Worm (Caenorhabditis elegans) whole organism, midembryonic: ENCODE measurements around the gene rol-8.

Experiments
- T22C8.4 ChIP-seq: fragments of 200-800 bp; sonication (Bioruptor generic); IDR thresholded peaks from 2 replicates; pipeline ENCODE4 v1.3.6; 2022; ENCODE audit warnings: missing genetic modification characterization, missing compliant biosample characterization
- cog-1 ChIP-seq: sonication (generic microtip); optimal IDR thresholded peaks from 2 replicates; lab custom pipeline; 2016; ENCODE audit warnings: missing genetic modification characterization, missing compliant biosample characterization
- flt-1 ChIP-seq: fragments of 200-800 bp; sonication (Bioruptor generic); IDR thresholded peaks from 2 replicates; pipeline ENCODE4 v1.3.6; 2022; ENCODE audit warnings: missing genetic modification characterization, missing compliant biosample characterization
- klf-2 ChIP-seq: fragments of 200-800 bp; sonication (Bioruptor generic); conservative IDR thresholded peaks from 2 replicates; pipeline ENCODE4 v1.3.6; 2022; ENCODE audit warnings: missing genetic modification reagents, missing genetic modification characterization, missing compliant biosample characterization
- med-1 ChIP-seq: sonication (generic microtip); optimal IDR thresholded peaks from 2 replicates; lab custom pipeline; 2017; ENCODE audit warnings: missing genetic modification characterization, mild to moderate bottlenecking, missing compliant biosample characterization, antibody characterized with exemption, missing genetic modification reagents; ENCODE audit not compliant: insufficient read depth
- ref-1 ChIP-seq: fragments of 200-800 bp; sonication (Bioruptor generic); conservative IDR thresholded peaks from 2 replicates; pipeline ENCODE4 v1.3.6; 2022; ENCODE audit warnings: missing genetic modification reagents, missing genetic modification characterization, missing compliant biosample characterization
- tab-1 ChIP-seq: fragments of 200-800 bp; sonication (Bioruptor generic); IDR thresholded peaks from 2 replicates; pipeline ENCODE4 v1.3.6; 2022; ENCODE audit warnings: missing genetic modification characterization, missing compliant biosample characterization
- ztf-23 ChIP-seq: fragments of 200-800 bp; sonication (Bioruptor generic); IDR thresholded peaks from 2 replicates; pipeline ENCODE4 v1.3.6; 2022; ENCODE audit warnings: missing genetic modification reagents, missing genetic modification characterization, missing compliant biosample characterization
- ztf-29 ChIP-seq: fragments of 200-800 bp; sonication (Bioruptor generic); IDR thresholded peaks from 2 replicates; pipeline ENCODE4 v1.3.6; 2022; ENCODE audit warnings: missing genetic modification reagents, missing genetic modification characterization, missing compliant biosample characterization

The rol-8 gene

ce11 chrII:7543808-7544207 lies at the start of gene rol-8:
rol-8 (plus strand) TSS chrII:7544108.
- TF ChIP-seq flt-1, result no peak
- TF ChIP-seq ztf-23 (GFP tag; lab: Robert Waterston, UW), result no peak
- no peak for TF ChIP-seq T22C8.4
- no peak for TF ChIP-seq klf-2 (GFP tag; lab: Robert Waterston, UW)
- no peak for TF ChIP-seq med-1 (GFP tag; lab: Kevin White, UChicago)
- TF ChIP-seq cog-1, result no peak
- TF ChIP-seq ztf-29 (GFP tag; lab: Robert Waterston, UW), result no peak
- no peak for TF ChIP-seq tab-1 (GFP tag; lab: Robert Waterston, UW)

- no peak for TF ChIP-seq tab-1 (GFP tag; lab: Robert Waterston, UW)
- no peak for TF ChIP-seq ref-1 (GFP tag; lab: Robert Waterston, UW)
- TF ChIP-seq T22C8.4, result no peak
- no peak for TF ChIP-seq flt-1
- TF ChIP-seq klf-2 (GFP tag; lab: Robert Waterston, UW), result no peak
- TF ChIP-seq ztf-23 (GFP tag; lab: Robert Waterston, UW), result no peak
- no peak for TF ChIP-seq ztf-29 (GFP tag; lab: Robert Waterston, UW)
- no peak for TF ChIP-seq med-1 (GFP tag; lab: Kevin White, UChicago)
Observed at ce11 chrII:7494155-7494554, 49.8 kb upstream of the rol-8 start, which contains the start of gene R10H1.1. R10H1.1 (plus strand) TSS chrII:7494455.

ce11 chrII:7496070-7496469 lies 47.8 kb upstream of the rol-8 start, which contains the start of gene spi-1:
spi-1 (plus strand) TSS chrII:7496247.
- TF ChIP-seq ref-1 (GFP tag; lab: Robert Waterston, UW) (no peak), flt-1 (no peak), tab-1 (GFP tag; lab: Robert Waterston, UW) (no peak), T22C8.4 (no peak), klf-2 (GFP tag; lab: Robert Waterston, UW) (no peak), med-1 (GFP tag; lab: Kevin White, UChicago) (no peak), cog-1 (no peak), ztf-23 (GFP tag; lab: Robert Waterston, UW) (no peak), ztf-29 (GFP tag; lab: Robert Waterston, UW) (no peak)

ce11 chrII:7499390-7499789 lies 44.5 kb upstream of the rol-8 start, which contains the start of gene srab-14:
srab-14 (minus strand) TSS chrII:7499490.
- TF ChIP-seq tab-1 (GFP tag; lab: Robert Waterston, UW) (no peak), med-1 (GFP tag; lab: Kevin White, UChicago) (no peak), ztf-29 (GFP tag; lab: Robert Waterston, UW) (no peak), flt-1 (no peak), ref-1 (GFP tag; lab: Robert Waterston, UW) (no peak), T22C8.4 (no peak), klf-2 (GFP tag; lab: Robert Waterston, UW) (no peak), cog-1 (no peak), ztf-23 (GFP tag; lab: Robert Waterston, UW) (no peak)

ce11 chrII:7505005-7505404 lies 38.9 kb upstream of the rol-8 start, which contains the start of gene C28F5.1:
C28F5.1 (plus strand) TSS chrII:7505305.
- TF ChIP-seq ref-1 (GFP tag; lab: Robert Waterston, UW) (no peak), ztf-29 (GFP tag; lab: Robert Waterston, UW) (no peak), ztf-23 (GFP tag; lab: Robert Waterston, UW) (no peak), T22C8.4 (no peak), tab-1 (GFP tag; lab: Robert Waterston, UW) (no peak), klf-2 (GFP tag; lab: Robert Waterston, UW) (no peak), cog-1 (no peak), flt-1 (no peak), med-1 (GFP tag; lab: Kevin White, UChicago) (no peak)

- TF ChIP-seq ztf-29 (GFP tag; lab: Robert Waterston, UW), result no peak
- no peak for TF ChIP-seq T22C8.4
- TF ChIP-seq ref-1 (GFP tag; lab: Robert Waterston, UW), result no peak
Observed at ce11 chrII:7519221-7519620, 24.7 kb upstream of the rol-8 start, which contains the start of gene glb-9. glb-9 (minus strand) TSS chrII:7519321.

- TF ChIP-seq ztf-29 (GFP tag; lab: Robert Waterston, UW), result no peak
- TF ChIP-seq ref-1 (GFP tag; lab: Robert Waterston, UW), result no peak
- TF ChIP-seq T22C8.4, result no peak
- no peak for TF ChIP-seq cog-1
- no peak for TF ChIP-seq tab-1 (GFP tag; lab: Robert Waterston, UW)
- no peak for TF ChIP-seq klf-2 (GFP tag; lab: Robert Waterston, UW)
- TF ChIP-seq ztf-23 (GFP tag; lab: Robert Waterston, UW), result no peak
- TF ChIP-seq med-1 (GFP tag; lab: Kevin White, UChicago), result no peak
- no peak for TF ChIP-seq flt-1
Observed at ce11 chrII:7521420-7521819, 22.5 kb upstream of the rol-8 start.

- no peak for TF ChIP-seq cog-1
- no peak for TF ChIP-seq flt-1
- no peak for TF ChIP-seq T22C8.4
- TF ChIP-seq med-1 (GFP tag; lab: Kevin White, UChicago), result no peak
- TF ChIP-seq tab-1 (GFP tag; lab: Robert Waterston, UW), result no peak
- no peak for TF ChIP-seq ref-1 (GFP tag; lab: Robert Waterston, UW)
- no peak for TF ChIP-seq ztf-23 (GFP tag; lab: Robert Waterston, UW)
- no peak for TF ChIP-seq ztf-29 (GFP tag; lab: Robert Waterston, UW)
- no peak for TF ChIP-seq klf-2 (GFP tag; lab: Robert Waterston, UW)
Observed at ce11 chrII:7523281-7523680, 20.6 kb upstream of the rol-8 start, which contains the start of gene ZK1290.15. ZK1290.15 (plus strand) TSS chrII:7523581.

- no peak for TF ChIP-seq ref-1 (GFP tag; lab: Robert Waterston, UW)
- no peak for TF ChIP-seq tab-1 (GFP tag; lab: Robert Waterston, UW)
- TF ChIP-seq med-1 (GFP tag; lab: Kevin White, UChicago), result no peak
- TF ChIP-seq klf-2 (GFP tag; lab: Robert Waterston, UW), result no peak
- no peak for TF ChIP-seq ztf-23 (GFP tag; lab: Robert Waterston, UW)
- TF ChIP-seq T22C8.4, result no peak
Observed at ce11 chrII:7525458-7525857, 18.4 kb upstream of the rol-8 start, which contains the start of the genes ZK1290.7 and rnh-1.1. ZK1290.7 (minus strand) TSS chrII:7525558. rnh-1.1 (plus strand) TSS chrII:7525738.
